Worm (Caenorhabditis elegans): ENCODE measurements around the gene F40G12.11.

F40G12.11 gene

DNA sequence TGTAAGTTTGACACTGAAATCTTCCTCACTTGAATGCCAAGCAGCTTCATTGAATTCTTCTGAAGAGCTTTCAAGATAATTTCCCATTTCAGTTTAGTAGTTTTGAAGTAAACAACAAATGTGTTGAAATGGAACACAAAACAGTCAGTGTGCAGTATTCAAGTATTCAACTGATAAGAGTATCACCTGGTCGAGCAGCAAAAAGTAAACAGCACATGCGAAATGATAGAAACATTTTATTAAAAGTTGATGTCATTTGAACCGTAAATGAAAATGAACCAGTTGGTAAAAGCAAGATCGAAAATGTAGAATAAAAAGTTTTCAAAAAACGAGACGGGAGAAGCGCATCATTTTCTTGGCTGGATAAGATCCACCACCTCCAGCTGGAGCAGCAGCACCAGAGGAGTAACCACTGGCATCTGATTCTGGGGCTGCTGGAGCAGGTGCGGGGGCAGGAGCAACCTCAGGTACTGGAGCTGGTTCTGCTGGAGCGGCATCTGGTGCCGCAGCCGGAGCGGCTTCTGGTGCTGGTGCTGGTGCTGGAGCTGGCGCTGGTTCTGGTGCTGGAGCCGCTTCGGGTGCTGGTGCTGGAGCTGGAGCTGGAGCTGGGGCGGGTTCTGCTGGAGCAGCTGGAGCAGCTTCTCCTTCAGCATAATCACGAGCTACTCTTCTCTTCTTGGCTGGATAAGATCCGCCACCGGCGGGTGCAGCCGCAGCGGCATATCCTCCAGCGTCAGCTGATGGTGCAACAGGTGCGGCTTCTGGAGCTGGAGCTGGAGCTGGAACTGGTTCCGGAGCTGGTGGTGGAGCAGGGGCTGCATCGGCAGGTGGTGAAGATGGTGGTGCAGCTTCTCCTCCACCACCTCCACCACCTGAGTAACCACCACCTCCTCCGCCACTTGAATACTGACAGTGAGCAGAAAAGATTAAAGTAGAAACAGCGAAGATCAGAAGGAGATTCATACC is 38.8 kb downstream of the F40G12.11 start, which contains the start of the genes F47B8.4 and F47B8.18:
Gene F47B8.4 (minus strand): TSS at position 172 of the 966 bp plus-strand sequence.
Gene F47B8.18 (minus strand): TSS at position 963 of the 966 bp plus-strand sequence.
- TF ChIP-seq ceh-40 (GFP tag; IDR thresholded peaks at IDR 0.05) (no peak), repo-1 (tag; optimal IDR thresholded peaks at IDR 0.05) (no peak), chd-7 (tag; optimal IDR thresholded peaks at IDR 0.05) (no peak), dpl-1 (GFP tag; optimal IDR thresholded peaks at IDR 0.05) (no peak), nfya-2 (GFP tag; IDR thresholded peaks at IDR 0.05) (no peak), F55B11.4 (tag; optimal IDR thresholded peaks at IDR 0.05; ENCODE audit: borderline replicate concordance, insufficient read depth) (no peak), fkh-3 (tag; optimal IDR thresholded peaks at IDR 0.05) (no peak), ztf-26 (tag; optimal IDR thresholded peaks at IDR 0.05) (no peak), bed-1 (GFP tag; IDR thresholded peaks at IDR 0.05) (no peak), egrh-3 (GFP tag; IDR thresholded peaks at IDR 0.05) (peak; percentile 99), rec-8 (tag; optimal IDR thresholded peaks at IDR 0.05) (no peak), xnd-1 (tag; optimal IDR thresholded peaks at IDR 0.05) (no peak), ekl-4 (GFP tag; IDR thresholded peaks at IDR 0.05) (no peak), ceh-100 (GFP tag; IDR thresholded peaks at IDR 0.05) (no peak), let-526 (GFP tag; IDR thresholded peaks at IDR 0.05) (no peak), lir-1 (GFP tag; conservative IDR thresholded peaks at IDR 0.05) (no peak), snpc-4 (GFP tag; optimal IDR thresholded peaks at IDR 0.05) (no peak), snpc-4 (tag; optimal IDR thresholded peaks at IDR 0.05) (no peak), lag-1 (GFP tag; IDR thresholded peaks at IDR 0.05) (no peak), ztf-6 (GFP tag; IDR thresholded peaks at IDR 0.05) (no peak), Y67H2A.10 (GFP tag; conservative IDR thresholded peaks at IDR 0.05) (no peak), nhr-27 (tag; optimal IDR thresholded peaks at IDR 0.05) (no peak), madf-8 (GFP tag; conservative IDR thresholded peaks at IDR 0.05) (no peak), F23B12.7 (tag; optimal IDR thresholded peaks at IDR 0.05; ENCODE audit: insufficient read depth) (no peak), him-1 (tag; optimal IDR thresholded peaks at IDR 0.05) (no peak), sdz-38 (tag; optimal IDR thresholded peaks at IDR 0.05) (no peak), F52B5.7 (tag; optimal IDR thresholded peaks at IDR 0.05) (no peak), K11D2.4 (GFP tag; IDR thresholded peaks at IDR 0.05) (no peak), egl-18 (GFP tag; IDR thresholded peaks at IDR 0.05) (no peak), Y95B8A.8 (GFP tag; IDR thresholded peaks at IDR 0.05) (no peak), mcd-1 (GFP tag; IDR thresholded peaks at IDR 0.05) (peak; percentile 55; the same call in 1 of the 2 replicates), F37B4.10 (GFP tag; IDR thresholded peaks at IDR 0.05) (no peak), mes-4 (tag; optimal IDR thresholded peaks at IDR 0.05) (no peak), bed-2 (GFP tag; IDR thresholded peaks at IDR 0.05) (no peak), cebp-1 (GFP tag; IDR thresholded peaks at IDR 0.05) (0 out of 2 replicates have a peak, but pooled peaks have one; percentile 15), cebp-1 (tag; optimal IDR thresholded peaks at IDR 0.05) (no peak), B0336.3 (GFP tag; IDR thresholded peaks at IDR 0.05) (no peak), sptf-2 (GFP tag; optimal IDR thresholded peaks at IDR 0.05) (peak; percentile 15), attf-5 (GFP tag; optimal IDR thresholded peaks at IDR 0.05) (no peak), somi-1 (GFP tag; optimal IDR thresholded peaks at IDR 0.05) (no peak), nhr-179 (tag; optimal IDR thresholded peaks at IDR 0.05) (no peak), tlf-1 (GFP tag; optimal IDR thresholded peaks at IDR 0.05) (no peak), F22D6.2 (tag; optimal IDR thresholded peaks at IDR 0.05) (no peak), lin-35 (GFP tag; optimal IDR thresholded peaks at IDR 0.05) (no peak), lin-26 (GFP tag; IDR thresholded peaks at IDR 0.05) (0 out of 2 replicates have a peak, but pooled peaks have one; percentile 53), T07F8.4 (tag; optimal IDR thresholded peaks at IDR 0.05) (no peak), die-1 (tag; optimal IDR thresholded peaks at IDR 0.05) (no peak), zfh-2 (GFP tag; conservative IDR thresholded peaks at IDR 0.05) (peak; percentile 95)
